Worm (Caenorhabditis elegans) whole organism, L4/young adult: ENCODE results near the gene cnc-5.

Source experiments
- W03F9.2 ChIP-seq: fragments of 150-350 bp; optimal IDR thresholded peaks from 2 replicates; lab custom pipeline; 2014; ENCODE audit warnings: missing biosample characterization, missing genetic modification characterization
- him-1 ChIP-seq: sonication (generic microtip); optimal IDR thresholded peaks from 2 replicates; lab custom pipeline; 2016; ENCODE audit warnings: missing genotype, missing genetic modification reagents, missing genetic modification characterization, missing compliant biosample characterization

DNA sequence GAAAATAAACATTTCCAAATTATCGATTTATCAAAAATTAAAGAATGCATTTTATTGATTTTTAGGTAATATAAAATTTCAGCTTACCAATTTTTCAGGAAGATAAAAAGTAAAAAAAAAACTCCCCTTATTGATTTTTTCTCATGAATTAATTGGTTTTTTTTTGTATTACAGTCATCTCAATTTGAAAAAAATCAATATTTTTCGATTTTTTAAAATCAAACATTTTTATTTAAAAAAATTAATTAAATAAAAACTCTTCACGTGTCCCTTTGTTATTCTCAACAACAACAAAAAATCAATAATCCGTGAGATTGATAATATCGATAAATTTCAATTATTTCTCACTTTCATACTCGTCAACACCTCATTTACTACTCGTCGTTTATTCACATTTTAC, 50.2 kb downstream of the cnc-5 start, which contains the start of gene C38C3.3:
- TF ChIP-seq W03F9.2 (tag; lab: Kevin White, UChicago) (no peak), him-1 (tag; lab: Kevin White, UChicago) (no peak)
